Worm (Caenorhabditis elegans) whole organism, L3 larva: Measurements from ENCODE around the gene his-31.

Experiments used
- ceh-82 ChIP-seq: fragments of 150-350 bp; optimal IDR thresholded peaks from 2 replicates; lab custom pipeline; 2014; ENCODE audit warnings: missing biosample characterization, missing genetic modification characterization
- fkh-10 ChIP-seq: sonication (generic microtip); optimal IDR thresholded peaks from 2 replicates; lab custom pipeline; 2017; ENCODE audit warnings: missing biosample characterization, missing genetic modification reagents, missing genetic modification characterization
- hmg-11 ChIP-seq: sonication (generic microtip); optimal IDR thresholded peaks from 2 replicates; lab custom pipeline; 2016; ENCODE audit warnings: missing genetic modification characterization, missing compliant biosample characterization
- pha-4 ChIP-seq: fragments of 150-350 bp; optimal IDR thresholded peaks from 2 replicates; lab custom pipeline; 2014; ENCODE audit warnings: missing biosample characterization, missing genetic modification reagents, missing genetic modification characterization

DNA sequence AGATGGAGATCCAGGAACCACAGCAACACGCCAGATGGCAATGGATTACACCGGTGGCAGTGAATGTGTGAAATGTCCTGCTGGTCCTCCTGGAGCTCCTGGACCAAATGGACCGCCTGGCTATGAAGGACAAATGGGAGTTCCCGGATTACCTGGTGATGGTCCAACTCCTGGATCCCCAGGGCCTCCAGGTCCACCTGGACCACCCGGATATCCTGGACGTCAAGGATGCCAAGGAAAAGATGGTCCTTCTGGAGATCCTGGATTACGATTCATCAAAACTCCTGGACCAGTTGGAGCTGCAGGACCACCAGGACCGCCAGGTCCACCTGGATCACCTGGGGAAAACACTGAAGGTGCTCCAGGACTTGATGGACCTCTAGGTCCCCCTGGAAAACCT is 23.5 kb upstream of the his-31 start:
- no peak for TF ChIP-seq fkh-10 (GFP tag; lab: Kevin White, UChicago)
- TF ChIP-seq hmg-11 = no peak
- no peak for TF ChIP-seq pha-4 (tag; lab: Kevin White, UChicago)
- TF ChIP-seq ceh-82 = no peak
